Worm (Caenorhabditis elegans) whole organism, L3 larva: Measurements from ENCODE around the gene R05F9.11.
"Not testable (repeated sequence)": the region's sequence is repeated elsewhere in the genome, so short reads cannot be mapped to it uniquely, and the experiment has no call there.

Experiments used
- R02D3.7 ChIP-seq: fragments of 150-350 bp; optimal IDR thresholded peaks from 2 replicates; lab custom pipeline; 2014; ENCODE audit warnings: missing biosample characterization, missing genetic modification characterization
- ZK546.5 ChIP-seq: sonication (generic microtip); optimal IDR thresholded peaks from 2 replicates; lab custom pipeline; 2017; ENCODE audit warnings: missing biosample characterization, missing genetic modification characterization
- ama-1 ChIP-seq: fragments of 150-350 bp; optimal IDR thresholded peaks from 2 replicates; lab custom pipeline; 2018
- ceh-16 ChIP-seq: sonication (generic microtip); optimal IDR thresholded peaks from 2 replicates; lab custom pipeline; 2017; ENCODE audit warnings: missing biosample characterization, missing genetic modification characterization
- ceh-28 ChIP-seq: fragments of 150-350 bp; optimal IDR thresholded peaks from 2 replicates; lab custom pipeline; 2014; ENCODE audit warnings: missing biosample characterization, missing genetic modification reagents, missing genetic modification characterization
- ceh-9 ChIP-seq: sonication (generic microtip); optimal IDR thresholded peaks from 2 replicates; lab custom pipeline; 2018; ENCODE audit warnings: missing biosample characterization, missing genetic modification characterization
- daf-12 ChIP-seq: fragments of 150-350 bp; optimal IDR thresholded peaks from 2 replicates; lab custom pipeline; 2014; ENCODE audit warnings: missing biosample characterization, missing genetic modification reagents, missing genetic modification characterization
- egl-5 ChIP-seq: fragments of 150-350 bp; optimal IDR thresholded peaks from 2 replicates; lab custom pipeline; 2017; ENCODE audit warnings: missing biosample characterization, missing genetic modification reagents, missing genetic modification characterization, inconsistent platforms
- elt-1 ChIP-seq: fragments of 150-350 bp; optimal IDR thresholded peaks from 2 replicates; lab custom pipeline; 2014; ENCODE audit warnings: missing biosample characterization, missing genetic modification characterization
- elt-2 ChIP-seq: sonication (generic microtip); optimal IDR thresholded peaks from 2 replicates; lab custom pipeline; 2016; ENCODE audit warnings: missing genetic modification reagents, mild to moderate bottlenecking, missing genetic modification characterization, missing compliant biosample characterization
- elt-3 ChIP-seq, 3 experiments: fragments of 150-350 bp in 1 of 3; sonication (generic microtip) in 2 of 3; optimal IDR thresholded peaks; 2 replicates in 2 of 3; 4 replicates in 1 of 3; lab custom pipeline; 2014 to 2017; ENCODE audit warnings: missing biosample characterization in 3 of 3, missing genetic modification characterization in 3 of 3
- fkh-10 ChIP-seq: sonication (generic microtip); optimal IDR thresholded peaks from 2 replicates; lab custom pipeline; 2017; ENCODE audit warnings: missing biosample characterization, missing genetic modification reagents, missing genetic modification characterization
- fkh-2 ChIP-seq: fragments of 150-350 bp; optimal IDR thresholded peaks from 2 replicates; lab custom pipeline; 2014; ENCODE audit warnings: missing biosample characterization, missing genetic modification reagents, missing genetic modification characterization
- hmg-11 ChIP-seq: sonication (generic microtip); optimal IDR thresholded peaks from 2 replicates; lab custom pipeline; 2016; ENCODE audit warnings: missing genetic modification characterization, missing compliant biosample characterization
- jun-1 ChIP-seq: fragments of 150-350 bp; optimal IDR thresholded peaks from 2 replicates; lab custom pipeline; 2014; ENCODE audit warnings: missing biosample characterization, missing genetic modification reagents, missing genetic modification characterization
- lin-15B ChIP-seq: fragments of 150-350 bp; optimal IDR thresholded peaks from 2 replicates; lab custom pipeline; 2014; ENCODE audit warnings: missing biosample characterization, missing genetic modification characterization
- nhr-11 ChIP-seq: fragments of 150-350 bp; optimal IDR thresholded peaks from 2 replicates; lab custom pipeline; 2014; ENCODE audit warnings: missing biosample characterization, missing genetic modification characterization
- nhr-12 ChIP-seq: fragments of 150-350 bp; optimal IDR thresholded peaks from 2 replicates; lab custom pipeline; 2014; ENCODE audit warnings: missing biosample characterization, missing genetic modification characterization
- nhr-23 ChIP-seq: fragments of 150-350 bp; optimal IDR thresholded peaks from 2 replicates; lab custom pipeline; 2014; ENCODE audit warnings: missing biosample characterization, missing genetic modification reagents, missing genetic modification characterization
- nhr-237 ChIP-seq: fragments of 150-350 bp; optimal IDR thresholded peaks from 2 replicates; lab custom pipeline; 2014; ENCODE audit warnings: missing biosample characterization, missing genetic modification characterization
- nhr-25 ChIP-seq: sonication (generic microtip); optimal IDR thresholded peaks from 2 replicates; lab custom pipeline; 2017; ENCODE audit warnings: missing biosample characterization, missing genetic modification characterization
- nhr-28 ChIP-seq: fragments of 150-350 bp; optimal IDR thresholded peaks from 2 replicates; lab custom pipeline; 2014; ENCODE audit warnings: missing biosample characterization, missing genetic modification characterization
- nhr-43 ChIP-seq: sonication (generic microtip); optimal IDR thresholded peaks from 2 replicates; lab custom pipeline; 2016; ENCODE audit warnings: mild to moderate bottlenecking, missing genetic modification characterization, missing compliant biosample characterization; ENCODE audit not compliant: poor library complexity, severe bottlenecking
- nhr-67 ChIP-seq: fragments of 150-350 bp; optimal IDR thresholded peaks from 2 replicates; lab custom pipeline; 2014; ENCODE audit warnings: missing biosample characterization, missing genetic modification characterization
- nhr-76 ChIP-seq: fragments of 150-350 bp; sonication (generic microtip); optimal IDR thresholded peaks from 5 replicates; lab custom pipeline; 2014; ENCODE audit warnings: missing biosample characterization, missing genetic modification characterization
- pha-4 ChIP-seq: fragments of 150-350 bp; optimal IDR thresholded peaks from 2 replicates; lab custom pipeline; 2014; ENCODE audit warnings: missing biosample characterization, missing genetic modification reagents, missing genetic modification characterization
- pqm-1 ChIP-seq: fragments of 150-350 bp; optimal IDR thresholded peaks from 2 replicates; lab custom pipeline; 2017; ENCODE audit warnings: missing biosample characterization, missing genetic modification characterization, inconsistent platforms
- sea-2 ChIP-seq: fragments of 150-350 bp; sonication (generic microtip); optimal IDR thresholded peaks from 4 replicates; lab custom pipeline; 2014; ENCODE audit warnings: missing biosample characterization, missing genetic modification reagents, missing genetic modification characterization
- skn-1 ChIP-seq: fragments of 150-350 bp; optimal IDR thresholded peaks from 2 replicates; lab custom pipeline; 2014; ENCODE audit warnings: missing biosample characterization, missing genetic modification characterization
- snpc-4 ChIP-seq: fragments of 150-350 bp; optimal IDR thresholded peaks from 2 replicates; lab custom pipeline; 2014; ENCODE audit warnings: missing biosample characterization, missing genetic modification characterization
- tbx-2 ChIP-seq: sonication (generic microtip); optimal IDR thresholded peaks from 2 replicates; lab custom pipeline; 2016; ENCODE audit warnings: mild to moderate bottlenecking, missing genetic modification characterization, missing compliant biosample characterization
- unc-39 ChIP-seq: sonication (generic microtip); optimal IDR thresholded peaks from 4 replicates; lab custom pipeline; 2017; ENCODE audit warnings: missing biosample characterization, missing genetic modification characterization
- unc-62 ChIP-seq: fragments of 150-350 bp; sonication (generic microtip); optimal IDR thresholded peaks from 4 replicates; lab custom pipeline; 2014; ENCODE audit warnings: missing biosample characterization, missing genetic modification reagents, missing genetic modification characterization
- zag-1 ChIP-seq: fragments of 150-350 bp; optimal IDR thresholded peaks from 2 replicates; lab custom pipeline; 2014; ENCODE audit warnings: missing biosample characterization, missing genetic modification characterization
- ztf-11 ChIP-seq: fragments of 150-350 bp; optimal IDR thresholded peaks from 2 replicates; lab custom pipeline; 2014; ENCODE audit warnings: missing biosample characterization, missing genetic modification characterization
- ztf-4 ChIP-seq: fragments of 150-350 bp; optimal IDR thresholded peaks from 2 replicates; lab custom pipeline; 2014; ENCODE audit warnings: missing biosample characterization, missing genetic modification characterization

R05F9.11 gene

ce11 chrII:4934954-4935353 lies 20.9 kb upstream of the R05F9.11 start, which contains the start of gene gst-30:
gst-30 (minus strand) TSS chrII:4935054.
- TF ChIP-seq nhr-67 (tag; lab: Kevin White, UChicago), result no peak
- TF ChIP-seq nhr-23 (tag; lab: Kevin White, UChicago), result no peak
- TF ChIP-seq nhr-12, result no peak
- TF ChIP-seq egl-5 (tag; lab: Kevin White, UChicago), result no peak
- no peak for TF ChIP-seq elt-1 (tag; lab: Kevin White, UChicago)
- TF ChIP-seq ceh-9, result no peak
- no peak for TF ChIP-seq ztf-11 (tag; lab: Kevin White, UChicago)
- no peak for TF ChIP-seq tbx-2 (tag; lab: Kevin White, UChicago)
- TF ChIP-seq ZK546.5, result no peak
- TF ChIP-seq pqm-1 (tag; lab: Kevin White, UChicago), result no peak
- TF ChIP-seq jun-1 (tag; lab: Kevin White, UChicago), result no peak
- TF ChIP-seq daf-12, result no peak
- no peak for TF ChIP-seq sea-2 (GFP tag; lab: Kevin White, UChicago)
- no peak for TF ChIP-seq R02D3.7
- no peak for TF ChIP-seq ztf-4

ce11 chrII:4932727-4933126 lies 18.7 kb upstream of the R05F9.11 start, which contains the start of gene msp-152:
msp-152 (plus strand) TSS chrII:4933027.
- not testable (repeated sequence) for TF ChIP-seq R02D3.7; hmg-11 (tag; lab: Kevin White, UChicago); zag-1 (tag; lab: Kevin White, UChicago)

DNA sequence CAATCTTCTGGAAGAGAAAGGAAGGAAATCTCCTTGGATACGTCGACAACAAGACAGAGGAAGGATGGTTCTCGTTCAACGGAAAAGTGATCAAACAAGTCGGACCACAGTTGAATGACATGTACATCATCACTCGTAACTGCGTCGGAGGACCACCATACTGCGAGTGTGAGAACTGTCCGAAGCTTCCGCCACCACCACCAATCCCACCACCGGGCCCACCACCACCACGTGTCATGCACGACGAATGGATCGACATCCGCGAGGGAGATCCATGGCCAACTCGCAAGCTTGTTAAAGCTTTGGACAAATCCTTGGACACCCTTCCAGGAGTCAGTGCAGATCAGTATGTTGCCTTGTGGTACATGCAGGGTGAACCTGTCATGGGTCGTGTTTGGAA lies 17.3 kb upstream of the R05F9.11 start:
- TF ChIP-seq tbx-2 (tag; lab: Kevin White, UChicago) (no peak), nhr-23 (tag; lab: Kevin White, UChicago) (no peak)

- TF ChIP-seq lin-15B (tag; lab: Kevin White, UChicago) (no peak), elt-2 (tag; lab: Kevin White, UChicago) (peak; percentile 100), jun-1 (tag; lab: Kevin White, UChicago) (peak; percentile 76), pqm-1 (tag; lab: Kevin White, UChicago) (peak; percentile 96), pha-4 (tag; lab: Kevin White, UChicago) (peak; percentile 74)
Observed at ce11 chrII:4925198-4925764, 11.3 kb upstream of the R05F9.11 start, which contains the start of gene aagr-2. aagr-2 (minus strand) TSS chrII:4925248.

DNA sequence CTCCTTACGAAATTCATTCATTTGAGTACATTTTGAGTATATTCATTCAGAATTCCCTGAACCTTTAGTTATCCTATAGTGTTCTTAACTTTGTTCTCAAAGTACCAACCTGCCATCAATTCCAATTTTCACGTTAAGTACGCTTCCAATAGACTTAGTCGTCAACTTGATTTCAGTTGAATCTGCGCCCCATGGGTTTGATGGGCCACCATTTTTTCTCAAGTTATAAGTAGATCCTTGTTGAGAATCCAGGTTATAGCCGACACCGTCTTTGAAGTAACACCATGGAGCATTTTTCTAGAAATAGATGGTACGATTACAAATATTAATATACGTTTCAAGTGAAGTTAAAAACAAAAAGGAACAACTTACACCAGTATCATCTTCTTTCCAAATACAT lies 10.7 kb upstream of the R05F9.11 start:
- no peak for TF ChIP-seq nhr-11 (tag; lab: Kevin White, UChicago)
- no peak for TF ChIP-seq hmg-11 (tag; lab: Kevin White, UChicago)
- TF ChIP-seq nhr-67 (tag; lab: Kevin White, UChicago), result no peak
- no peak for TF ChIP-seq nhr-43

- no peak for TF ChIP-seq R02D3.7
- no peak for TF ChIP-seq skn-1 (tag; lab: Kevin White, UChicago)
- TF ChIP-seq fkh-10 (GFP tag; lab: Kevin White, UChicago), result no peak
- no peak for TF ChIP-seq hmg-11 (tag; lab: Kevin White, UChicago)
- TF ChIP-seq ceh-28 (tag; lab: Kevin White, UChicago), result no peak
- no peak for TF ChIP-seq nhr-11 (tag; lab: Kevin White, UChicago)
- TF ChIP-seq nhr-23 (tag; lab: Kevin White, UChicago), result no peak
- TF ChIP-seq ceh-16, result no peak
- TF ChIP-seq elt-2 (tag; lab: Kevin White, UChicago), result peak; percentile 80
- no peak for TF ChIP-seq lin-15B (tag; lab: Kevin White, UChicago)
- no peak for TF ChIP-seq nhr-237 (tag; lab: Kevin White, UChicago)
- TF ChIP-seq nhr-76 (tag; lab: Kevin White, UChicago), result no peak
- TF ChIP-seq ztf-11 (tag; lab: Kevin White, UChicago), result no peak
- TF ChIP-seq unc-39 (tag; lab: Kevin White, UChicago), result no peak
- TF ChIP-seq snpc-4 (tag; lab: Kevin White, UChicago), result no peak
- no peak for TF ChIP-seq fkh-2 (tag; lab: Kevin White, UChicago)
- TF ChIP-seq ama-1 (lab: Kevin White, UChicago), result no peak
- no peak for TF ChIP-seq nhr-28
- TF ChIP-seq unc-62, result no peak
- TF ChIP-seq pqm-1 (tag; lab: Kevin White, UChicago), result peak; percentile 32
- TF ChIP-seq nhr-25 (tag; lab: Kevin White, UChicago), result peak; percentile 11
- no peak for TF ChIP-seq elt-3 (tag; optimal IDR thresholded peaks at IDR 0.05; lab: Kevin White, UChicago)
Observed at ce11 chrII:4920608-4921007, 6.6 kb upstream of the R05F9.11 start.
